Fruit fly (Drosophila melanogaster) whole organism, embryonic: Measurements from ENCODE around the gene CG5068.
A peak's percentile ranks its signal among the peaks of the same experiment; 100 is the strongest.

Source experiments
- Abd-B ChIP-seq: fragments of 200-800 bp; sonication (Bioruptor generic); optimal IDR thresholded peaks from 2 replicates; lab custom pipeline; 2018; ENCODE audit warnings: missing biosample characterization, mild to moderate bottlenecking, missing genetic modification characterization, moderate library complexity
- Ada2b ChIP-seq: fragments of 200-800 bp; sonication (Bioruptor generic); IDR thresholded peaks from 2 replicates; pipeline ENCODE4 v1.3.6; 2022; ENCODE audit warnings: missing biosample characterization, missing genetic modification characterization
- Awh ChIP-seq: fragments of 200-800 bp; sonication (Bioruptor generic); IDR thresholded peaks from 2 replicates; pipeline ENCODE4, ENCODE4 v1.3.6; 2022; ENCODE audit warnings: missing biosample characterization, missing genetic modification characterization
- Bdp1 ChIP-seq: fragments of 200-800 bp; sonication (Bioruptor generic); optimal IDR thresholded peaks from 3 replicates; lab custom pipeline; 2016; ENCODE audit warnings: missing biosample characterization, missing genetic modification characterization
- BtbVII ChIP-seq: fragments of 200-800 bp; sonication (Bioruptor generic); optimal IDR thresholded peaks from 3 replicates; lab custom pipeline; 2017; ENCODE audit warnings: missing biosample characterization, mild to moderate bottlenecking, missing genetic modification characterization
- Bteb2 ChIP-seq: fragments of 200-800 bp; sonication (Bioruptor generic); optimal IDR thresholded peaks from 2 replicates; lab custom pipeline; 2016; ENCODE audit warnings: missing biosample characterization, missing genetic modification characterization
- CG11504 ChIP-seq: fragments of 200-800 bp; sonication (Bioruptor generic); optimal IDR thresholded peaks from 3 replicates; lab custom pipeline; 2019; ENCODE audit warnings: missing biosample characterization, mild to moderate bottlenecking, missing genetic modification characterization, moderate library complexity
- CG13296 ChIP-seq: fragments of 200-800 bp; sonication (Bioruptor generic); optimal IDR thresholded peaks from 3 replicates; lab custom pipeline; 2018; ENCODE audit warnings: missing biosample characterization, mild to moderate bottlenecking, missing genetic modification characterization
- CG13624 ChIP-seq: fragments of 200-800 bp; sonication (Bioruptor generic); optimal IDR thresholded peaks from 2 replicates; lab custom pipeline; 2016; ENCODE audit warnings: missing biosample characterization, missing genetic modification characterization
- CG13775 ChIP-seq: fragments of 200-800 bp; sonication (Bioruptor generic); optimal IDR thresholded peaks from 3 replicates; lab custom pipeline; 2017; ENCODE audit warnings: missing biosample characterization, mild to moderate bottlenecking, missing genetic modification characterization
- CG17328 ChIP-seq: fragments of 200-800 bp; sonication (Bioruptor generic); IDR thresholded peaks from 2 replicates; pipeline ENCODE4 v1.3.6; 2022; ENCODE audit warnings: missing biosample characterization, missing genetic modification characterization
- CG17359 ChIP-seq: fragments of 200-800 bp; sonication (Bioruptor generic); optimal IDR thresholded peaks from 3 replicates; lab custom pipeline; 2018; ENCODE audit warnings: missing biosample characterization, mild to moderate bottlenecking, missing genetic modification characterization, moderate library complexity
- CG2120 ChIP-seq: fragments of 200-800 bp; sonication (Bioruptor generic); optimal IDR thresholded peaks from 3 replicates; lab custom pipeline; 2016; ENCODE audit warnings: missing biosample characterization, missing genetic modification characterization
- CG2889 ChIP-seq: fragments of 200-800 bp; sonication (Bioruptor generic); IDR thresholded peaks from 3 replicates; pipeline ENCODE4 v1.3.6; 2022; ENCODE audit warnings: missing biosample characterization, missing genetic modification characterization
- CG3407 ChIP-seq: fragments of 200-800 bp; sonication (Bioruptor generic); optimal IDR thresholded peaks from 2 replicates; lab custom pipeline; 2018; ENCODE audit warnings: missing biosample characterization, mild to moderate bottlenecking, missing genetic modification characterization
- CG34422 ChIP-seq: fragments of 200-800 bp; sonication (Bioruptor generic); IDR thresholded peaks from 3 replicates; pipeline ENCODE4 v1.3.6; 2022; ENCODE audit warnings: missing biosample characterization, missing genetic modification characterization
- CG3995 ChIP-seq: fragments of 200-800 bp; sonication (Bioruptor generic); optimal IDR thresholded peaks from 3 replicates; lab custom pipeline; 2016; ENCODE audit warnings: missing biosample characterization, missing genetic modification characterization
- CG4424 ChIP-seq: fragments of 200-800 bp; sonication (Bioruptor generic); optimal IDR thresholded peaks from 3 replicates; lab custom pipeline; 2016; ENCODE audit warnings: missing biosample characterization, missing genetic modification characterization
- CG4854 ChIP-seq: fragments of 200-800 bp; sonication (Bioruptor generic); optimal IDR thresholded peaks from 2 replicates; lab custom pipeline; 2016; ENCODE audit warnings: missing biosample characterization, missing genetic modification characterization, inconsistent platforms
- CG7271 ChIP-seq: fragments of 200-800 bp; sonication (Bioruptor generic); optimal IDR thresholded peaks from 2 replicates; lab custom pipeline; 2018; ENCODE audit warnings: missing biosample characterization, mild to moderate bottlenecking, missing genetic modification characterization, moderate library complexity
- CG7357 ChIP-seq: fragments of 200-800 bp; sonication (Bioruptor generic); IDR thresholded peaks from 3 replicates; pipeline ENCODE4 v1.3.6; 2022; ENCODE audit warnings: missing biosample characterization, missing genetic modification characterization
- CG8478 ChIP-seq: fragments of >200 bp; optimal IDR thresholded peaks from 2 replicates; lab custom pipeline; 2018
- Dad ChIP-seq: fragments of 200-800 bp; sonication (Bioruptor generic); optimal IDR thresholded peaks from 3 replicates; lab custom pipeline; 2016; ENCODE audit warnings: missing biosample characterization, missing genetic modification characterization
- Dref ChIP-seq: fragments of 200-800 bp; sonication (Bioruptor generic); IDR thresholded peaks from 2 replicates; pipeline ENCODE4 v1.3.6; 2022; ENCODE audit warnings: missing biosample characterization, missing genetic modification characterization
- Drgx ChIP-seq: fragments of 200-800 bp; sonication (Bioruptor generic); IDR thresholded peaks from 2 replicates; pipeline ENCODE4 v1.3.6; 2022; ENCODE audit warnings: missing biosample characterization, missing genetic modification characterization
- Hr78 ChIP-seq, 2 experiments: fragments of 200-800 bp in 1 of 2; fragments of >200 bp in 1 of 2; sonication (Bioruptor generic) in 1 of 2; optimal IDR thresholded peaks; 2 replicates each; lab custom pipeline; 2017 to 2019; ENCODE audit warnings: missing biosample characterization in 2 of 2, missing genetic modification characterization in 2 of 2, mild to moderate bottlenecking in 1 of 2, moderate library complexity in 1 of 2
- Med ChIP-seq: fragments of 200-800 bp; sonication (Bioruptor generic); peaks from one replicate; lab custom pipeline; 2016; ENCODE audit warnings: missing biosample characterization, missing genetic modification characterization, mild to moderate bottlenecking, inconsistent platforms, moderate library complexity
- NK7.1 ChIP-seq: fragments of 200-800 bp; sonication (Bioruptor generic); optimal IDR thresholded peaks from 3 replicates; lab custom pipeline; 2016; ENCODE audit warnings: missing biosample characterization, missing genetic modification characterization
- Nf-YB ChIP-seq: fragments of 200-800 bp; sonication (Bioruptor generic); optimal IDR thresholded peaks from 3 replicates; lab custom pipeline; 2019; ENCODE audit warnings: missing biosample characterization, mild to moderate bottlenecking, missing genetic modification characterization, moderate library complexity
- Nf-YC ChIP-seq: fragments of 200-800 bp; optimal IDR thresholded peaks from 3 replicates; lab custom pipeline; 2019; ENCODE audit warnings: missing biosample characterization, mild to moderate bottlenecking, missing genetic modification characterization, moderate library complexity
- PHDP ChIP-seq: fragments of 200-800 bp; sonication (Bioruptor generic); optimal IDR thresholded peaks from 3 replicates; lab custom pipeline; 2018; ENCODE audit warnings: missing biosample characterization, mild to moderate bottlenecking, missing genetic modification characterization, moderate library complexity
- Rfx ChIP-seq: fragments of 200-800 bp; sonication (Bioruptor generic); IDR thresholded peaks from 2 replicates; pipeline ENCODE4 v1.3.6; 2022; ENCODE audit warnings: missing biosample characterization, missing genetic modification characterization
- Spps ChIP-seq: fragments of 200-800 bp; sonication (Bioruptor generic); optimal IDR thresholded peaks from 2 replicates; lab custom pipeline; 2018; ENCODE audit warnings: missing biosample characterization, mild to moderate bottlenecking, missing genetic modification characterization
- bsh ChIP-seq, 2 experiments: fragments of 200-800 bp; sonication (Bioruptor generic); optimal IDR thresholded peaks; 2 replicates each; lab custom pipeline; 2017 to 2018; ENCODE audit warnings: mild to moderate bottlenecking in 2 of 2, missing biosample characterization in 2 of 2, missing genetic modification characterization in 2 of 2, moderate library complexity in 1 of 2
- crc ChIP-seq: fragments of 200-800 bp; sonication (Bioruptor generic); optimal IDR thresholded peaks from 2 replicates; lab custom pipeline; 2016; ENCODE audit warnings: missing biosample characterization, missing genetic modification characterization
- fd96Cb ChIP-seq: fragments of 200-800 bp; sonication (Bioruptor generic); optimal IDR thresholded peaks from 2 replicates; lab custom pipeline; 2018; ENCODE audit warnings: missing biosample characterization, mild to moderate bottlenecking, missing genetic modification characterization, moderate library complexity
- inv ChIP-seq: fragments of 200-800 bp; sonication (Bioruptor generic); IDR thresholded peaks from 2 replicates; pipeline ENCODE4 v1.3.6; 2022; ENCODE audit warnings: missing biosample characterization, missing genetic modification characterization; ENCODE audit not compliant: partially characterized antibody
- mam ChIP-seq: fragments of 200-800 bp; sonication (Bioruptor generic); optimal IDR thresholded peaks from 3 replicates; lab custom pipeline; 2016; ENCODE audit warnings: missing biosample characterization, missing genetic modification characterization
- pfk ChIP-seq: fragments of 200-800 bp; sonication (Bioruptor generic); optimal IDR thresholded peaks from 2 replicates; lab custom pipeline; 2018; ENCODE audit warnings: missing biosample characterization, mild to moderate bottlenecking, missing genetic modification characterization, moderate library complexity
- pros ChIP-seq: fragments of 200-800 bp; sonication (Bioruptor generic); optimal IDR thresholded peaks from 3 replicates; lab custom pipeline; 2019; ENCODE audit warnings: missing biosample characterization, mild to moderate bottlenecking, missing genetic modification characterization, moderate library complexity
- repo ChIP-seq: fragments of 200-800 bp; sonication (Bioruptor generic); optimal IDR thresholded peaks from 2 replicates; lab custom pipeline; 2016; ENCODE audit warnings: missing biosample characterization, missing genetic modification characterization
- rib ChIP-seq: fragments of 200-800 bp; sonication (Bioruptor generic); IDR thresholded peaks from 2 replicates; pipeline ENCODE4 v1.3.6; 2022; ENCODE audit warnings: missing biosample characterization, missing genetic modification characterization
- sens-2 ChIP-seq: fragments of 200-800 bp; sonication (Bioruptor generic); IDR thresholded peaks from 2 replicates; pipeline ENCODE4 v1.3.6; 2022; ENCODE audit warnings: missing biosample characterization, missing genetic modification characterization
- seq ChIP-seq: fragments of 200-800 bp; sonication (Bioruptor generic); IDR thresholded peaks from 2 replicates; pipeline ENCODE4 v1.3.6; 2022; ENCODE audit warnings: missing biosample characterization, missing genetic modification characterization
- tap ChIP-seq: fragments of 200-800 bp; optimal IDR thresholded peaks from 3 replicates; lab custom pipeline; 2019; ENCODE audit warnings: missing biosample characterization, mild to moderate bottlenecking, missing genetic modification characterization, moderate library complexity
- tna ChIP-seq: fragments of 200-800 bp; sonication (Bioruptor generic); IDR thresholded peaks from 2 replicates; pipeline ENCODE4 v1.3.6; 2022; ENCODE audit warnings: missing biosample characterization, missing genetic modification characterization; ENCODE audit not compliant: partially characterized antibody
- trh ChIP-seq: fragments of 200-800 bp; sonication (Bioruptor generic); optimal IDR thresholded peaks from 2 replicates; lab custom pipeline; 2016; ENCODE audit warnings: missing biosample characterization, missing genetic modification characterization
- tx ChIP-seq: fragments of 200-800 bp; sonication (Bioruptor generic); optimal IDR thresholded peaks from 2 replicates; lab custom pipeline; 2016; ENCODE audit warnings: missing biosample characterization, missing genetic modification characterization
- unpg ChIP-seq: fragments of 200-800 bp; sonication (Bioruptor generic); optimal IDR thresholded peaks from 3 replicates; lab custom pipeline; 2018; ENCODE audit warnings: missing biosample characterization, mild to moderate bottlenecking, missing genetic modification characterization, moderate library complexity
- vnd ChIP-seq: fragments of 200-800 bp; sonication (Bioruptor generic); IDR thresholded peaks from 3 replicates; pipeline ENCODE4 v1.3.6; 2022; ENCODE audit warnings: missing biosample characterization, missing genetic modification characterization; ENCODE audit not compliant: partially characterized antibody
- yki ChIP-seq: fragments of >200 bp; optimal IDR thresholded peaks from 3 replicates; lab custom pipeline; 2018

Gene CG5068

DNA sequence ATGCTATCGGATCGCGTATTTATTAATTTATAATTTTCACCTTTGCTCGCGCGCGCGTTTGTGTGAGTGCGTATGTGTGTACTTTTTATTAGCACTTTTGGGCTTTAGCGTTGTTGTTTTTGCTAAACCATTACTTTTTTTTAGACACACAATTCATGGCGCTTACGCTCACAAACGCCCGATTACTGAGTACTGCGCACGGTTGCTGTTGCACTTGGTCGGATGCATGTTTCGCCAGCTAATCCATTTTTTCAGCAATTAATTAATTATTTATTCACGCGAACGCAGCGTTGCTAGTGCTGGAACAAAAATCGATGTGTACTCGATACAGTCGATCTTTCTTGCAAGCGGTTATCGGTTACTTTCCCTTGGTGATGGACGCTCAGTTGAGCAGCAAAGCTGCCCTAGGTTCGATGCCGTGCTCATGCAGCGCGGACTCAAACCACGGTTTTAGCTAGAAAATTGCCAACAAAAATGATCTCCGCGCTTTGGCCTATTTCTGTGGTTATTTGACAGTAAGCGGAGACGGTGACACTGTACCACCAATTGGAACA, 11.3 kb downstream of the CG5068 start, which contains the start of the genes smg and CG5087 (continued):
- TF ChIP-seq Bdp1 (GFP tag; lab: Kevin White, UChicago) (peak; percentile 37), mam (GFP tag; lab: Kevin White, UChicago) (peak; percentile 72), CG13775 (no peak), inv (GFP tag; lab: Robert Waterston, UW) (peak; percentile 46; the same call in 1 of the 2 replicates), NK7.1 (GFP tag; lab: Kevin White, UChicago) (no peak), CG13624 (peak; percentile 74), repo (GFP tag; lab: Kevin White, UChicago) (peak; percentile 63), CG4424 (GFP tag; lab: Kevin White, UChicago) (peak; percentile 36), Med (peak; percentile 92), Dad (GFP tag; lab: Kevin White, UChicago) (peak; percentile 72), CG7271 (tag; lab: Kevin White, UChicago) (no peak), rib (GFP tag; lab: Robert Waterston, UW) (no peak), Rfx (GFP tag; lab: Robert Waterston, UW) (peak; percentile 77), Bteb2 (peak; percentile 16), CG13296 (peak; percentile 48), sens-2 (GFP tag; lab: Robert Waterston, UW) (no peak), CG3995 (GFP tag; lab: Kevin White, UChicago) (no peak), tx (peak; percentile 33), CG2889 (no peak), Abd-B (peak; percentile 33), unpg (GFP tag; lab: Kevin White, UChicago) (no peak), PHDP (no peak), vnd (GFP tag; lab: Robert Waterston, UW) (peak; percentile 30; the same call in 1 of the 3 replicates), Ada2b (GFP tag; lab: Robert Waterston, UW) (no peak), trh (GFP tag; lab: Kevin White, UChicago) (no peak), CG8478 (peak; percentile 35), Nf-YB (GFP tag; lab: Kevin White, UChicago) (peak; percentile 2), Awh (GFP tag; lab: Robert Waterston, UW) (no peak), pfk (no peak), Dref (GFP tag; lab: Robert Waterston, UW) (peak; percentile 98), CG34422 (GFP tag; lab: Robert Waterston, UW) (peak; percentile 59), BtbVII (GFP tag; lab: Kevin White, UChicago) (peak; percentile 14), Spps (tag; lab: Kevin White, UChicago) (no peak), Drgx (GFP tag; lab: Robert Waterston, UW) (peak; percentile 6; the same call in 1 of the 2 replicates), CG2120 (GFP tag; lab: Kevin White, UChicago) (peak; percentile 72), CG11504 (tag; lab: Kevin White, UChicago) (no peak), bsh (GFP tag; optimal IDR thresholded peaks at IDR 0.05; lab: Kevin White, UChicago) (no peak), tna (GFP tag; lab: Robert Waterston, UW) (peak; percentile 53; the same call in 1 of the 2 replicates), CG3407 (GFP tag; lab: Kevin White, UChicago) (no peak), tap (tag; lab: Kevin White, UChicago) (no peak), CG7357 (GFP tag; lab: Robert Waterston, UW) (no peak), yki (lab: Kevin White, UChicago) (no peak), seq (no peak), crc (GFP tag; lab: Kevin White, UChicago) (no peak), fd96Cb (no peak), CG17328 (GFP tag; lab: Robert Waterston, UW) (no peak), CG4854 (GFP tag; lab: Kevin White, UChicago) (no peak), CG17359 (tag; lab: Kevin White, UChicago) (no peak), Hr78 (GFP tag; optimal IDR thresholded peaks at IDR 0.05; lab: Kevin White, UChicago) (peak in 1 of 2 experiments; percentile 46), pros (no peak), Nf-YC (tag; lab: Kevin White, UChicago) (peak; percentile 58)
